Worm (Caenorhabditis elegans): Measurements from ENCODE around the gene K10F12.7.
"Not testable (repeated sequence)": the region's sequence is repeated elsewhere in the genome, so short reads cannot be mapped to it uniquely, and the experiment has no call there.

K10F12.7 gene

ce11 chrIII:415331-415775 lies 33.0 kb upstream of the K10F12.7 start:
- peak; percentile 37; the same call in 1 of the 2 replicates for TF ChIP-seq unc-3 (GFP tag; conservative IDR thresholded peaks at IDR 0.05)
- not testable (repeated sequence) for TF ChIP-seq unc-3 (tag; optimal IDR thresholded peaks at IDR 0.05)
- TF ChIP-seq ceh-45 (GFP tag; IDR thresholded peaks at IDR 0.05): peak; percentile 71

ce11 chrIII:402168-402813 lies 19.9 kb upstream of the K10F12.7 start, which contains the start of the genes Y55B1BL.1 and Y55B1BL.2:
Y55B1BL.1 (plus strand) TSS chrIII:402384.
Y55B1BL.2 (plus strand) TSS chrIII:402763.
- TF ChIP-seq hlh-30 (tag; optimal IDR thresholded peaks at IDR 0.05; ENCODE audit: insufficient read depth): peak; percentile 45
- no peak for TF ChIP-seq hlh-15 (tag; optimal IDR thresholded peaks at IDR 0.05)
- no peak for TF ChIP-seq ets-4 (tag; optimal IDR thresholded peaks at IDR 0.05)
- TF ChIP-seq unc-3 (GFP tag; conservative IDR thresholded peaks at IDR 0.05): no peak
- TF ChIP-seq unc-3 (tag; optimal IDR thresholded peaks at IDR 0.05): no peak

DNA sequence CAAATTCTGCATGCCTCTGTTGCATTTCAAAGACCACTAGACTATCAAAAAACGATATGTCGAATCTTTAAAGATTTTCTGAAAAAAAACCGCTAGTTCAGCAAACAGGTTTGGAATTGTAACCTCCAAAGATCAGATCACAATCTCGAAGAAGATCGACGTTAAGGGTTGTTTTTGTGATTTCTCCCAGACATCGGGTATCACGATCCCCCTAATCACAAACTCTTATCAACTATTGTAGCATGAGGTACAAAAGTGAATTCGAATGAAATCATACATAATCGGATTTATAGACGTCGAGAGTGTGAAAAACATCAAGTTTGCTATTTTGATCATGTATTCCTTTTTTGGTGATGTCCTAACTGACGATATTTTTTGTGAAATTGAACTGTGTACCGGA lies 18.5 kb upstream of the K10F12.7 start:
- TF ChIP-seq ceh-18 (tag; optimal IDR thresholded peaks at IDR 0.05) (no peak), nhr-11 (tag; optimal IDR thresholded peaks at IDR 0.05) (no peak), unc-42 (tag; optimal IDR thresholded peaks at IDR 0.05) (no peak), ceh-22 (tag; optimal IDR thresholded peaks at IDR 0.05) (no peak), ceh-14 (tag; optimal IDR thresholded peaks at IDR 0.05) (no peak)

ce11 chrIII:385068-385467 lies 2.7 kb upstream of the K10F12.7 start:
- TF ChIP-seq ceh-34 (tag; optimal IDR thresholded peaks at IDR 0.05) (no peak), Y22D7AL.16 (tag; optimal IDR thresholded peaks at IDR 0.05) (no peak), pat-9 (tag; optimal IDR thresholded peaks at IDR 0.05) (no peak), ttx-3 (tag; optimal IDR thresholded peaks at IDR 0.05) (no peak), sdc-2 (tag; optimal IDR thresholded peaks at IDR 0.05) (no peak), gmeb-2 (tag; optimal IDR thresholded peaks at IDR 0.05) (no peak), tbx-7 (tag; optimal IDR thresholded peaks at IDR 0.05) (no peak), hlh-8 (tag; optimal IDR thresholded peaks at IDR 0.05) (no peak), pax-1 (tag; optimal IDR thresholded peaks at IDR 0.05) (no peak), nhr-232 (tag; optimal IDR thresholded peaks at IDR 0.05) (no peak), ceh-30 (tag; optimal IDR thresholded peaks at IDR 0.05) (no peak), nhr-11 (tag; optimal IDR thresholded peaks at IDR 0.05) (no peak), npax-4 (tag; optimal IDR thresholded peaks at IDR 0.05) (no peak), unc-86 (tag; optimal IDR thresholded peaks at IDR 0.05) (no peak), unc-55 (GFP tag; optimal IDR thresholded peaks at IDR 0.05) (no peak), ceh-45 (GFP tag; IDR thresholded peaks at IDR 0.05) (no peak), lim-6 (tag; optimal IDR thresholded peaks at IDR 0.05) (no peak)

DNA sequence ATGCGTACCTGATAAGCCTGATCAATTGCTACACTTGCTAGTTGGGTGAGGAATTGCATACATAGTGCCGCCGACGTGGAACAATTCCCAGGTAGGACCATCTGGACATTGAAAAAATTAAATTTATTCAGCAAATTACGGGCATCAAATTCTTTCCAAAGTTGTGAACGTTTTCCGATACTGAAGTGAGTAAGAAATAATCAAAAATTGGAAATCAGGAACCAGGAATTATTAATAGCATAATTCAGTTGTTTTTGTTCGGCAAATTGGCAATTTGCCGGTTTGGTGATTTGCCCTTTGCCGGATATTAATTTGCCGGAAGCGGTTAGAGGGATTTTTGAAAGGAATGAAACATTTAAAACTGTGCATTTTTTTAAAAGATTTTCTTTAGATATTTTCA lies 1.2 kb downstream of the K10F12.7 start, which contains the start of gene gsto-3:
gsto-3 (minus strand) TSS at position 101 of the 400 bp plus-strand sequence.
- TF ChIP-seq pax-1 (tag; optimal IDR thresholded peaks at IDR 0.05): no peak
- no peak for TF ChIP-seq C08G9.2 (tag; optimal IDR thresholded peaks at IDR 0.05)
- no peak for TF ChIP-seq hlh-8 (tag; optimal IDR thresholded peaks at IDR 0.05)
- TF ChIP-seq ceh-2 (tag; optimal IDR thresholded peaks at IDR 0.05): no peak
- no peak for TF ChIP-seq elt-4 (tag; optimal IDR thresholded peaks at IDR 0.05)
- TF ChIP-seq ceh-48 (tag; optimal IDR thresholded peaks at IDR 0.05): no peak
- TF ChIP-seq rnt-1 (tag; optimal IDR thresholded peaks at IDR 0.05): no peak
- no peak for TF ChIP-seq ttx-3 (tag; optimal IDR thresholded peaks at IDR 0.05)
- no peak for TF ChIP-seq K02D7.2 (tag; optimal IDR thresholded peaks at IDR 0.05)
- no peak for TF ChIP-seq nhr-232 (tag; optimal IDR thresholded peaks at IDR 0.05)
- no peak for TF ChIP-seq pha-4 (tag; optimal IDR thresholded peaks at IDR 0.05)
- no peak for TF ChIP-seq unc-3 (GFP tag; conservative IDR thresholded peaks at IDR 0.05)
- TF ChIP-seq unc-3 (tag; optimal IDR thresholded peaks at IDR 0.05): no peak
- no peak for TF ChIP-seq elt-2 (tag; optimal IDR thresholded peaks at IDR 0.05)
- TF ChIP-seq hlh-15 (tag; optimal IDR thresholded peaks at IDR 0.05): no peak
- TF ChIP-seq pqm-1 (tag; optimal IDR thresholded peaks at IDR 0.05): no peak
- TF ChIP-seq ceh-18 (tag; optimal IDR thresholded peaks at IDR 0.05): no peak
- no peak for TF ChIP-seq madf-2 (tag; optimal IDR thresholded peaks at IDR 0.05)
- TF ChIP-seq fkh-10 (GFP tag; optimal IDR thresholded peaks at IDR 0.05): no peak
- no peak for TF ChIP-seq ceh-9 (tag; optimal IDR thresholded peaks at IDR 0.05)
- no peak for TF ChIP-seq T23F11.4 (GFP tag; optimal IDR thresholded peaks at IDR 0.05)

Measured in whole organism, late embryonic.